Fruit fly (Drosophila melanogaster) whole organism, embryonic: ENCODE measurements around the gene Jhbp16.

Source experiments
- ATbp ChIP-seq: fragments of 200-800 bp; sonication (Bioruptor generic); optimal IDR thresholded peaks from 2 replicates; lab custom pipeline; 2017; ENCODE audit warnings: missing biosample characterization, mild to moderate bottlenecking, missing genetic modification characterization, missing genetic modification reagents
- Atf3 ChIP-seq: fragments of 200-800 bp; sonication (Bioruptor generic); optimal IDR thresholded peaks from 3 replicates; lab custom pipeline; 2016; ENCODE audit warnings: missing biosample characterization, missing genetic modification characterization
- B-H1 ChIP-seq: fragments of 200-800 bp; sonication (Bioruptor generic); IDR thresholded peaks from 3 replicates; pipeline ENCODE4 v1.3.6; 2022; ENCODE audit warnings: missing biosample characterization, missing genetic modification characterization
- CG10147 ChIP-seq: fragments of 200-800 bp; sonication (Bioruptor generic); optimal IDR thresholded peaks from 2 replicates; lab custom pipeline; 2019; ENCODE audit warnings: missing biosample characterization, mild to moderate bottlenecking, missing genetic modification characterization, moderate library complexity
- CG10431 ChIP-seq: fragments of 200-800 bp; sonication (Bioruptor generic); optimal IDR thresholded peaks from 3 replicates; lab custom pipeline; 2018; ENCODE audit warnings: missing biosample characterization, mild to moderate bottlenecking, missing genetic modification characterization
- CG12236 ChIP-seq: fragments of 200-800 bp; sonication (Bioruptor generic); optimal IDR thresholded peaks from 2 replicates; lab custom pipeline; 2016; ENCODE audit warnings: missing biosample characterization, missing genetic modification characterization
- CG13424 ChIP-seq: fragments of 200-800 bp; sonication (Bioruptor generic); optimal IDR thresholded peaks from 2 replicates; lab custom pipeline; 2019; ENCODE audit warnings: missing biosample characterization, mild to moderate bottlenecking, missing genetic modification characterization, moderate library complexity
- CG14667 ChIP-seq: fragments of 200-800 bp; sonication (Bioruptor generic); IDR thresholded peaks from 2 replicates; pipeline ENCODE4 v1.3.6; 2022; ENCODE audit warnings: missing biosample characterization, missing genetic modification characterization
- CG15073 ChIP-seq: fragments of 200-800 bp; sonication (Bioruptor generic); optimal IDR thresholded peaks from 2 replicates; lab custom pipeline; 2016; ENCODE audit warnings: missing biosample characterization, missing genetic modification characterization
- CG1603 ChIP-seq: fragments of 200-800 bp; sonication (Bioruptor generic); optimal IDR thresholded peaks from 2 replicates; lab custom pipeline; 2019; ENCODE audit warnings: missing biosample characterization, mild to moderate bottlenecking, missing genetic modification characterization, moderate library complexity
- CG18476 ChIP-seq: fragments of 200-800 bp; sonication (Bioruptor generic); optimal IDR thresholded peaks from 2 replicates; lab custom pipeline; 2016; ENCODE audit warnings: missing biosample characterization, mild to moderate bottlenecking, missing genetic modification characterization
- CG18619 ChIP-seq: fragments of 200-800 bp; sonication (Bioruptor generic); optimal IDR thresholded peaks from 3 replicates; lab custom pipeline; 2017; ENCODE audit warnings: missing biosample characterization, mild to moderate bottlenecking, missing genetic modification characterization
- CG4424 ChIP-seq: fragments of 200-800 bp; sonication (Bioruptor generic); optimal IDR thresholded peaks from 3 replicates; lab custom pipeline; 2016; ENCODE audit warnings: missing biosample characterization, missing genetic modification characterization
- CG6683 ChIP-seq: fragments of 200-800 bp; sonication (Bioruptor generic); optimal IDR thresholded peaks from 2 replicates; lab custom pipeline; 2017; ENCODE audit warnings: missing biosample characterization, mild to moderate bottlenecking, missing genetic modification characterization, missing genetic modification reagents
- CG7786 ChIP-seq: fragments of 200-800 bp; sonication (Bioruptor generic); optimal IDR thresholded peaks from 2 replicates; lab custom pipeline; 2016; ENCODE audit warnings: missing biosample characterization, missing genetic modification characterization
- CG8359 ChIP-seq: fragments of 200-800 bp; sonication (Bioruptor generic); optimal IDR thresholded peaks from 2 replicates; lab custom pipeline; 2017; ENCODE audit warnings: missing biosample characterization, mild to moderate bottlenecking, missing genetic modification characterization, borderline replicate concordance
- CG9215 ChIP-seq: fragments of 200-800 bp; sonication (Bioruptor generic); IDR thresholded peaks from 2 replicates; pipeline ENCODE4 v1.3.6; 2022; ENCODE audit warnings: missing biosample characterization, missing genetic modification characterization
- CG9437 ChIP-seq: fragments of 200-800 bp; sonication (Bioruptor generic); optimal IDR thresholded peaks from 2 replicates; lab custom pipeline; 2018; ENCODE audit warnings: missing biosample characterization, mild to moderate bottlenecking, missing genetic modification characterization
- Chrac-16 ChIP-seq: fragments of 200-800 bp; sonication (Bioruptor generic); optimal IDR thresholded peaks from 3 replicates; lab custom pipeline; 2016; ENCODE audit warnings: missing biosample characterization, missing genetic modification characterization
- Dad ChIP-seq: fragments of 200-800 bp; sonication (Bioruptor generic); optimal IDR thresholded peaks from 3 replicates; lab custom pipeline; 2016; ENCODE audit warnings: missing biosample characterization, missing genetic modification characterization
- Dbx ChIP-seq: fragments of 200-800 bp; sonication (Bioruptor generic); IDR thresholded peaks from 3 replicates; pipeline ENCODE4 v1.3.6; 2022; ENCODE audit warnings: missing biosample characterization, missing genetic modification characterization
- Dip3 ChIP-seq: fragments of 200-800 bp; sonication (Bioruptor generic); optimal IDR thresholded peaks from 3 replicates; lab custom pipeline; 2016; ENCODE audit warnings: missing biosample characterization, missing genetic modification characterization
- Fer3 ChIP-seq: fragments of 200-800 bp; sonication (Bioruptor generic); optimal IDR thresholded peaks from 2 replicates; lab custom pipeline; 2018; ENCODE audit warnings: missing biosample characterization, mild to moderate bottlenecking, missing genetic modification characterization, moderate library complexity
- HHEX ChIP-seq: fragments of 200-800 bp; sonication (Bioruptor generic); optimal IDR thresholded peaks from 3 replicates; lab custom pipeline; 2017; ENCODE audit warnings: missing biosample characterization, mild to moderate bottlenecking, missing genetic modification characterization, missing genetic modification reagents
- HmgD ChIP-seq: fragments of 200-800 bp; sonication (Bioruptor generic); optimal IDR thresholded peaks from 3 replicates; lab custom pipeline; 2016; ENCODE audit warnings: missing biosample characterization, missing genetic modification characterization
- Hr51 ChIP-seq, 2 experiments: fragments of 200-800 bp; sonication (Bioruptor generic); optimal IDR thresholded peaks; 2 replicates in 1 of 2; 3 replicates in 1 of 2; lab custom pipeline; 2016 to 2018; ENCODE audit warnings: missing biosample characterization in 2 of 2, missing genetic modification characterization in 2 of 2, mild to moderate bottlenecking in 1 of 2, moderate library complexity in 1 of 2
- Oaz ChIP-seq: fragments of 200-800 bp; sonication (Bioruptor generic); IDR thresholded peaks from 2 replicates; pipeline ENCODE4 v1.3.6; 2022; ENCODE audit warnings: missing biosample characterization, missing genetic modification characterization
- Optix ChIP-seq: fragments of 200-800 bp; sonication (Bioruptor generic); IDR thresholded peaks from 3 replicates; pipeline ENCODE4 v1.3.6; 2022; ENCODE audit warnings: missing biosample characterization, missing genetic modification characterization
- Ravus ChIP-seq: fragments of 200-800 bp; sonication (Bioruptor generic); IDR thresholded peaks from 2 replicates; pipeline ENCODE4 v1.3.6; 2022; ENCODE audit warnings: missing biosample characterization, missing genetic modification characterization
- bigmax ChIP-seq: fragments of 200-800 bp; sonication (Bioruptor generic); optimal IDR thresholded peaks from 2 replicates; lab custom pipeline; 2018; ENCODE audit warnings: missing biosample characterization, mild to moderate bottlenecking, missing genetic modification characterization
- cato ChIP-seq: fragments of 200-800 bp; sonication (Bioruptor generic); optimal IDR thresholded peaks from 2 replicates; lab custom pipeline; 2016; ENCODE audit warnings: missing biosample characterization, missing genetic modification characterization, borderline replicate concordance
- caup ChIP-seq: fragments of 200-800 bp; sonication (Bioruptor generic); optimal IDR thresholded peaks from 3 replicates; lab custom pipeline; 2017; ENCODE audit warnings: missing biosample characterization, mild to moderate bottlenecking, missing genetic modification characterization, moderate library complexity; ENCODE audit not compliant: severe bottlenecking
- chif ChIP-seq, 2 experiments: fragments of 200-800 bp; sonication (Bioruptor generic); optimal IDR thresholded peaks; 3 replicates each; lab custom pipeline; 2016; ENCODE audit warnings: missing biosample characterization in 2 of 2, missing genetic modification characterization in 2 of 2
- corto ChIP-seq: fragments of 200-800 bp; sonication (Bioruptor generic); optimal IDR thresholded peaks from 2 replicates; lab custom pipeline; 2016; ENCODE audit warnings: missing biosample characterization, mild to moderate bottlenecking, missing genetic modification characterization, moderate library complexity
- danr ChIP-seq: fragments of 200-800 bp; sonication (Bioruptor generic); IDR thresholded peaks from 2 replicates; pipeline ENCODE4 v1.3.6; 2022; ENCODE audit warnings: missing biosample characterization, missing genetic modification characterization
- dmrt99B ChIP-seq: fragments of 200-800 bp; sonication (Bioruptor generic); optimal IDR thresholded peaks from 2 replicates; lab custom pipeline; 2018; ENCODE audit warnings: missing biosample characterization, mild to moderate bottlenecking, missing genetic modification characterization, moderate library complexity
- fd3F ChIP-seq: fragments of 200-800 bp; sonication (Bioruptor generic); optimal IDR thresholded peaks from 2 replicates; lab custom pipeline; 2018; ENCODE audit warnings: missing biosample characterization, mild to moderate bottlenecking, missing genetic modification characterization, moderate library complexity
- gcm ChIP-seq: fragments of 200-800 bp; sonication (Bioruptor generic); optimal IDR thresholded peaks from 2 replicates; lab custom pipeline; 2019; ENCODE audit warnings: missing biosample characterization, mild to moderate bottlenecking, missing genetic modification characterization, moderate library complexity
- onecut ChIP-seq: fragments of 200-800 bp; sonication (Bioruptor generic); IDR thresholded peaks from 2 replicates; pipeline ENCODE4 v1.3.6; 2022; ENCODE audit warnings: missing biosample characterization, missing genetic modification characterization
- pb ChIP-seq: fragments of 200-800 bp; sonication (Bioruptor generic); optimal IDR thresholded peaks from 3 replicates; lab custom pipeline; 2016; ENCODE audit warnings: missing biosample characterization, missing genetic modification characterization
- psq ChIP-seq: fragments of 200-800 bp; sonication (Bioruptor generic); optimal IDR thresholded peaks from 2 replicates; lab custom pipeline; 2017; ENCODE audit warnings: missing biosample characterization, missing genetic modification characterization
- rib ChIP-seq: fragments of 200-800 bp; sonication (Bioruptor generic); IDR thresholded peaks from 2 replicates; pipeline ENCODE4 v1.3.6; 2022; ENCODE audit warnings: missing biosample characterization, missing genetic modification characterization
- sens-2 ChIP-seq: fragments of 200-800 bp; sonication (Bioruptor generic); IDR thresholded peaks from 2 replicates; pipeline ENCODE4 v1.3.6; 2022; ENCODE audit warnings: missing biosample characterization, missing genetic modification characterization
- stc ChIP-seq: fragments of 200-800 bp; sonication (Bioruptor generic); IDR thresholded peaks from 2 replicates; pipeline ENCODE4 v1.3.6; 2022; ENCODE audit warnings: missing biosample characterization, missing genetic modification characterization
- tll ChIP-seq, 2 experiments: fragments of 200-800 bp in 1 of 2; fragments of >200 bp in 1 of 2; sonication (Bioruptor generic) in 1 of 2; optimal IDR thresholded peaks; 2 replicates each; lab custom pipeline; 2017 to 2019; ENCODE audit warnings: missing biosample characterization in 2 of 2, missing genetic modification characterization in 2 of 2, mild to moderate bottlenecking in 1 of 2, moderate library complexity in 1 of 2
- trem ChIP-seq: fragments of 200-800 bp; optimal IDR thresholded peaks from 3 replicates; lab custom pipeline; 2019; ENCODE audit warnings: missing biosample characterization, mild to moderate bottlenecking, missing genetic modification characterization, moderate library complexity
- vvl ChIP-seq: fragments of 200-800 bp; sonication (Bioruptor generic); IDR thresholded peaks from 2 replicates; pipeline ENCODE4 v1.3.6; 2022; ENCODE audit warnings: missing biosample characterization, missing genetic modification characterization
- zen ChIP-seq: fragments of 200-800 bp; sonication (Bioruptor generic); optimal IDR thresholded peaks from 3 replicates; lab custom pipeline; 2018; ENCODE audit warnings: missing biosample characterization, mild to moderate bottlenecking, missing genetic modification characterization, moderate library complexity
- zfh1 ChIP-seq: fragments of 200-800 bp; sonication (Bioruptor generic); IDR thresholded peaks from 3 replicates; pipeline ENCODE4 v1.3.6; 2022; ENCODE audit warnings: missing biosample characterization, missing genetic modification characterization

Jhbp16 gene

dm6 chr3R:21632930-21633780 is 31.0 kb upstream of the Jhbp16 start (continued):
- TF ChIP-seq onecut = peak; percentile 41; the same call in 1 of the 2 replicates
- peak; percentile 52 for TF ChIP-seq dmrt99B (tag; lab: Kevin White, UChicago)
- no peak for TF ChIP-seq Ravus (GFP tag; lab: Robert Waterston, UW)
- no peak for TF ChIP-seq ATbp (GFP tag; lab: Kevin White, UChicago)
- TF ChIP-seq pb (GFP tag; lab: Kevin White, UChicago) = no peak
- TF ChIP-seq CG10147 (GFP tag; lab: Kevin White, UChicago) = peak; percentile 40
- no peak for TF ChIP-seq CG12236 (GFP tag; lab: Kevin White, UChicago)
- TF ChIP-seq HHEX (GFP tag; lab: Kevin White, UChicago) = peak; percentile 8
- TF ChIP-seq CG18476 (GFP tag; lab: Kevin White, UChicago) = peak; percentile 10
- TF ChIP-seq CG9215 (GFP tag; lab: Robert Waterston, UW) = no peak
- TF ChIP-seq Hr51 (GFP tag; optimal IDR thresholded peaks at IDR 0.05; lab: Kevin White, UChicago) = peak in 1 of 2 experiments; percentile 57
- no peak for TF ChIP-seq Dbx (GFP tag; lab: Robert Waterston, UW)
- TF ChIP-seq Dip3 (GFP tag; lab: Kevin White, UChicago) = no peak
- TF ChIP-seq CG13424 (tag; lab: Kevin White, UChicago) = peak; percentile 67
- no peak for TF ChIP-seq cato
- peak; percentile 63 for TF ChIP-seq CG10431 (GFP tag; lab: Kevin White, UChicago)
- no peak for TF ChIP-seq zfh1 (GFP tag; lab: Robert Waterston, UW)
- no peak for TF ChIP-seq HmgD (GFP tag; lab: Kevin White, UChicago)
- TF ChIP-seq danr (GFP tag; lab: Robert Waterston, UW) = no peak
- TF ChIP-seq CG7786 = no peak
- TF ChIP-seq gcm (GFP tag; lab: Kevin White, UChicago) = no peak
- peak; percentile 57 for TF ChIP-seq corto (GFP tag; lab: Kevin White, UChicago)
- no peak for TF ChIP-seq fd3F (GFP tag; lab: Kevin White, UChicago)
- TF ChIP-seq CG14667 (GFP tag; lab: Robert Waterston, UW) = no peak
- TF ChIP-seq CG6683 (GFP tag; lab: Kevin White, UChicago) = no peak
- TF ChIP-seq CG8359 (GFP tag; lab: Kevin White, UChicago) = no peak
- no peak for TF ChIP-seq vvl (GFP tag; lab: Robert Waterston, UW)
- TF ChIP-seq tll (GFP tag; optimal IDR thresholded peaks at IDR 0.05; lab: Kevin White, UChicago) = no peak
- TF ChIP-seq trem (tag; lab: Kevin White, UChicago) = peak; percentile 31
- peak in 1 of 2 experiments; percentile 11 for TF ChIP-seq chif (GFP tag; optimal IDR thresholded peaks at IDR 0.05; lab: Kevin White, UChicago)
- TF ChIP-seq Chrac-16 (GFP tag; lab: Kevin White, UChicago) = peak; percentile 16
- TF ChIP-seq bigmax (GFP tag; lab: Kevin White, UChicago) = no peak
- TF ChIP-seq Oaz = no peak
- peak; percentile 23 for TF ChIP-seq Fer3
- peak; percentile 8 for TF ChIP-seq psq (GFP tag; lab: Kevin White, UChicago)
- no peak for TF ChIP-seq rib
- TF ChIP-seq Dad (GFP tag; lab: Kevin White, UChicago) = no peak
- TF ChIP-seq CG9437 (GFP tag; lab: Kevin White, UChicago) = no peak
- TF ChIP-seq caup (GFP tag; lab: Kevin White, UChicago) = no peak
- TF ChIP-seq stc (GFP tag; lab: Robert Waterston, UW) = no peak
- TF ChIP-seq zen = peak; percentile 7
- no peak for TF ChIP-seq Optix (GFP tag; lab: Robert Waterston, UW)
- peak; percentile 13 for TF ChIP-seq CG4424 (GFP tag; lab: Kevin White, UChicago)
- TF ChIP-seq CG18619 (GFP tag; lab: Kevin White, UChicago) = peak; percentile 5
- TF ChIP-seq CG15073 (GFP tag; lab: Kevin White, UChicago) = no peak
- no peak for TF ChIP-seq CG1603 (tag; lab: Kevin White, UChicago)
- TF ChIP-seq B-H1 = no peak
- no peak for TF ChIP-seq sens-2 (GFP tag; lab: Robert Waterston, UW)
- TF ChIP-seq Atf3 (GFP tag; lab: Kevin White, UChicago) = no peak
